Worm (Caenorhabditis elegans): ENCODE results near the gene chd-3.

DNA sequence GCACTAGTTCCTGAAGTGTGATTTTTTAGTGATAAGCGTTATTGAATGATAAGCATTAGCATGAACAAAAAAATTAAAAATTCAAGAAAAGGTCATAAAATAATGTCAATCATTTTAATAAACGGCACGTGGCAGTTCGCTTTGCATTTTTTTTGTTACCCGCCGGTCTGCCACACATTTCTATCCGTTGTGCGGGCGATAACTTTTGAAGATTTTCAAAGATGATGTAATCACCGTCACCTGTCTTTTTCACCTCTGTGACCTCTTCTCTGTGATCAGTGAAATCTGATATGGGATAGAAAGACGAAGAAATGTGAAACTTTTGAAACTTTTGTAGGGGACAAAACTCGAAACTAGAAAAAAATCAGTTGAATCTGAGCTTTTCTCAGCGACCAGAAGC is 25.5 kb upstream of the chd-3 start:
- TF ChIP-seq ama-1 (optimal IDR thresholded peaks at IDR 0.05) (no peak), nhr-12 (tag; optimal IDR thresholded peaks at IDR 0.05) (no peak), nhr-77 (tag; optimal IDR thresholded peaks at IDR 0.05) (no peak), alr-1 (tag; optimal IDR thresholded peaks at IDR 0.05; ENCODE audit: borderline replicate concordance) (no peak)

All from whole organism, L1 larva.